Worm (Caenorhabditis elegans) whole organism, early embryonic: ENCODE results near the gene ints-11.

Source experiments
- B0310.2 ChIP-seq: sonication (generic microtip); optimal IDR thresholded peaks from 2 replicates; lab custom pipeline; 2016; ENCODE audit warnings: mild to moderate bottlenecking, missing genetic modification characterization, missing compliant biosample characterization
- ama-1 ChIP-seq: fragments of 150-350 bp; optimal IDR thresholded peaks from 2 replicates; lab custom pipeline; 2014
- ceh-13 ChIP-seq: fragments of 200-800 bp; sonication (Bioruptor generic); optimal IDR thresholded peaks from 2 replicates; lab custom pipeline; 2018; ENCODE audit warnings: mild to moderate bottlenecking, missing genetic modification characterization, missing compliant biosample characterization
- ceh-36 ChIP-seq: sonication (generic microtip); optimal IDR thresholded peaks from 2 replicates; lab custom pipeline; 2016; ENCODE audit warnings: missing genetic modification characterization, inconsistent platforms, missing compliant biosample characterization
- ets-7 ChIP-seq: sonication (generic microtip); optimal IDR thresholded peaks from 2 replicates; lab custom pipeline; 2016; ENCODE audit warnings: missing genotype, missing genetic modification characterization, missing compliant biosample characterization
- flt-1 ChIP-seq: fragments of 200-800 bp; sonication (Bioruptor generic); IDR thresholded peaks from 2 replicates; pipeline ENCODE4 v1.3.6; 2022; ENCODE audit warnings: missing genetic modification characterization, missing compliant biosample characterization
- hmg-4 ChIP-seq: fragments of 200-800 bp; sonication (Bioruptor generic); optimal IDR thresholded peaks from 2 replicates; lab custom pipeline; 2018; ENCODE audit warnings: mild to moderate bottlenecking, missing genetic modification characterization, missing compliant biosample characterization
- hnd-1 ChIP-seq: sonication (generic microtip); optimal IDR thresholded peaks from 2 replicates; lab custom pipeline; 2016; ENCODE audit warnings: missing genetic modification characterization, missing compliant biosample characterization
- pes-1 ChIP-seq: fragments of 200-800 bp; sonication (Bioruptor generic); IDR thresholded peaks from 2 replicates; pipeline ENCODE4 v1.3.6; 2022; ENCODE audit warnings: missing genetic modification reagents, missing genetic modification characterization, missing compliant biosample characterization
- sea-1 ChIP-seq: fragments of 200-800 bp; sonication (Bioruptor generic); conservative IDR thresholded peaks from 2 replicates; pipeline ENCODE4 v1.3.6; 2022; ENCODE audit warnings: missing genetic modification characterization, missing compliant biosample characterization
- tbx-37 ChIP-seq: fragments of 200-800 bp; sonication (Bioruptor generic); conservative IDR thresholded peaks from 2 replicates; pipeline ENCODE4 v1.3.6; 2022; ENCODE audit warnings: missing genetic modification reagents, missing genetic modification characterization, missing compliant biosample characterization

DNA sequence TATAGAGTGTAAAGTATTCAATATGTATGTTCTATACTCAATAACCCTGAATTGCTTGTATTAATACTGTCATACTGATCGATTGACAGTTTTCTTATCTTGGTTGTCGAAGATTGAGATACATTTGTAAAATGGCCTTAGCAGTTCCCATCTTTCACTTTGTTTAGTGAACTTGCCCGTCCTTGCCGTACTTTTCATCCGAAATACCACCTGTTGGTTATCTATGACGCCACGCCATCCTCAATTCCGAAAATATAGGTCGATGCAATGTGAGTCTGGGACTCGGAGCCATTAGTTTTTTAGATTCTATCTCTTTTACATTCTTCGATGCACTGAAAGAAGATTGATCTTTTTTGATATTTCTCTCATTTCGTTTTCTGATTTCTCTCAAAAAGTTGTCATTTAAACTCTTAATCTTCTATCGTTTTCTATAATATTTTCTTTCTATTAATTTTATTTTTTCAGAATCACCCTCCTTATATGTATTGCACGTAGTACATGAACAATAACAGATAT lies 13.7 kb downstream of the ints-11 start, which contains the start of gene ulp-4:
- TF ChIP-seq ceh-36 = no peak
- no peak for TF ChIP-seq B0310.2 (tag; lab: Kevin White, UChicago)
- no peak for TF ChIP-seq ama-1
- no peak for TF ChIP-seq ceh-13
- no peak for TF ChIP-seq hnd-1 (tag; lab: Kevin White, UChicago)
- no peak for TF ChIP-seq flt-1
- TF ChIP-seq ets-7 (tag; lab: Kevin White, UChicago) = no peak
- TF ChIP-seq tbx-37 (GFP tag; lab: Robert Waterston, UW) = no peak
- no peak for TF ChIP-seq pes-1 (GFP tag; lab: Robert Waterston, UW)
- no peak for TF ChIP-seq hmg-4
- no peak for TF ChIP-seq sea-1 (GFP tag; lab: Robert Waterston, UW)
